Worm (Caenorhabditis elegans): ENCODE measurements around the gene ZK546.2.

DNA sequence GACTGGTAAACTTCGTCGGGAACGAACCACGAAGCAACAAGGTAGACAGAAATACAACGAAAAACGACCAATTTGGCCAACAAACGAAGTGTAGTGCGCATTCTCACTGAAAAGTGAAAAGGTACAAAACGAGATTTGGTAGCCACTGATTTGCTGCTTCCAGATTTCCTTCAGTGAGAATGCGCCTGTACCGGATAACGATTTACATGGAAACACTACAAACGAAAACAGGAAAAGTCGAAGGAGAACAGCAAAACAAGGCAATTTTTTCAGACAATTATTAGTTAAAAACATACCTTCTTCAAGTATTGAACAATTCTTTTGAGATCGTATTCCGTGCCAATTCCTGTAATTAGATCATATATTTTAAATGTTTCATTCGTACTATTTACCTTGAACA is 47.1 kb downstream of the ZK546.2 start, which contains the start of gene pigb-1:
- TF ChIP-seq syd-9 (tag; optimal IDR thresholded peaks at IDR 0.05) = no peak
- TF ChIP-seq unc-42 (tag; optimal IDR thresholded peaks at IDR 0.05) = no peak
